Worm (Caenorhabditis elegans) whole organism, L1 larva: ENCODE measurements around the gene grl-10.

Experiments used
- aly-2 ChIP-seq: fragments of 150-350 bp; optimal IDR thresholded peaks from 2 replicates; lab custom pipeline; 2014; ENCODE audit warnings: missing biosample characterization, missing genetic modification characterization
- ama-1 ChIP-seq: fragments of 150-350 bp; optimal IDR thresholded peaks from 2 replicates; lab custom pipeline; 2014
- blmp-1 ChIP-seq: fragments of 150-350 bp; optimal IDR thresholded peaks from 2 replicates; lab custom pipeline; 2014; ENCODE audit warnings: missing biosample characterization, missing genetic modification characterization
- egl-27 ChIP-seq, 2 experiments: fragments of 150-350 bp in 1 of 2; sonication (generic microtip); optimal IDR thresholded peaks; 3 replicates each; lab custom pipeline; 2017 to 2018; ENCODE audit warnings: missing biosample characterization in 2 of 2, missing genetic modification characterization in 2 of 2, missing genetic modification reagents in 2 of 2
- elt-3 ChIP-seq, 6 experiments: fragments of 150-350 bp in 1 of 6; sonication (generic microtip); optimal IDR thresholded peaks; 2 replicates each; lab custom pipeline; 2017 to 2018; ENCODE audit warnings: missing biosample characterization in 6 of 6, missing genetic modification characterization in 6 of 6, inconsistent platforms in 1 of 6
- fkh-10 ChIP-seq: sonication (generic microtip); optimal IDR thresholded peaks from 2 replicates; lab custom pipeline; 2017; ENCODE audit warnings: missing biosample characterization, missing genetic modification reagents, missing genetic modification characterization
- lin-13 ChIP-seq: fragments of 150-350 bp; optimal IDR thresholded peaks from 2 replicates; lab custom pipeline; 2014; ENCODE audit warnings: missing biosample characterization, missing genetic modification reagents, missing genetic modification characterization
- lir-3 ChIP-seq: sonication (generic microtip); optimal IDR thresholded peaks from 2 replicates; lab custom pipeline; 2016; ENCODE audit warnings: mild to moderate bottlenecking, missing genetic modification characterization, moderate library complexity, missing compliant biosample characterization; ENCODE audit not compliant: poor library complexity
- nhr-237 ChIP-seq: fragments of 150-350 bp; optimal IDR thresholded peaks from 2 replicates; lab custom pipeline; 2014; ENCODE audit warnings: missing biosample characterization, missing genetic modification characterization
- snpc-4 ChIP-seq: fragments of 150-350 bp; optimal IDR thresholded peaks from 2 replicates; lab custom pipeline; 2014; ENCODE audit warnings: missing biosample characterization, missing genetic modification characterization
- tlp-1 ChIP-seq: fragments of 150-350 bp; optimal IDR thresholded peaks from 2 replicates; lab custom pipeline; 2014; ENCODE audit warnings: missing biosample characterization, missing genetic modification characterization
- unc-62 ChIP-seq: fragments of 150-350 bp; optimal IDR thresholded peaks from 2 replicates; lab custom pipeline; 2014; ENCODE audit warnings: missing biosample characterization, missing genetic modification reagents, missing genetic modification characterization
- ztf-11 ChIP-seq, 2 experiments: sonication (generic microtip); optimal IDR thresholded peaks; 2 replicates each; lab custom pipeline; 2016 to 2017; ENCODE audit warnings: missing genetic modification characterization in 2 of 2, missing biosample characterization in 1 of 2, missing compliant biosample characterization in 1 of 2

- TF ChIP-seq egl-27 (tag; optimal IDR thresholded peaks at IDR 0.05; lab: Kevin White, UChicago) (no peak), blmp-1 (tag; lab: Kevin White, UChicago) (peak; percentile 28), fkh-10 (GFP tag; lab: Kevin White, UChicago) (no peak), ztf-11 (tag; optimal IDR thresholded peaks at IDR 0.05; lab: Kevin White, UChicago) (no peak), aly-2 (no peak), nhr-237 (tag; lab: Kevin White, UChicago) (no peak), unc-62 (GFP tag; lab: Kevin White, UChicago) (no peak), tlp-1 (tag; lab: Kevin White, UChicago) (no peak), lin-13 (no peak), elt-3 (tag; optimal IDR thresholded peaks at IDR 0.05; lab: Kevin White, UChicago) (no peak), ama-1 (no peak), lir-3 (tag; lab: Kevin White, UChicago) (no peak), snpc-4 (tag; lab: Kevin White, UChicago) (no peak)
These were observed 34.4 kb upstream of the grl-10 start for ce11 chrV:7739949-7740348.
